Fruit fly (Drosophila melanogaster) whole organism, embryonic: Measurements from ENCODE around the gene Lsp2.

Experiments
- CG10274 ChIP-seq: fragments of 200-800 bp; sonication (Bioruptor generic); optimal IDR thresholded peaks from 3 replicates; lab custom pipeline; 2017; ENCODE audit warnings: missing biosample characterization, mild to moderate bottlenecking, missing genetic modification characterization
- CG14441 ChIP-seq: fragments of 200-800 bp; sonication (Bioruptor generic); IDR thresholded peaks from 2 replicates; pipeline ENCODE4 v1.3.6; 2022; ENCODE audit warnings: missing biosample characterization, missing genetic modification characterization
- CG17186 ChIP-seq: fragments of 200-800 bp; sonication (Bioruptor generic); optimal IDR thresholded peaks from 3 replicates; lab custom pipeline; 2017; ENCODE audit warnings: missing biosample characterization, missing genetic modification reagents, missing genetic modification characterization
- CG17328 ChIP-seq: fragments of 200-800 bp; sonication (Bioruptor generic); IDR thresholded peaks from 2 replicates; pipeline ENCODE4 v1.3.6; 2022; ENCODE audit warnings: missing biosample characterization, missing genetic modification characterization
- CG17385 ChIP-seq: fragments of 200-800 bp; sonication (Bioruptor generic); optimal IDR thresholded peaks from 3 replicates; lab custom pipeline; 2018; ENCODE audit warnings: missing biosample characterization, mild to moderate bottlenecking, missing genetic modification characterization
- CG18599 ChIP-seq: fragments of 200-800 bp; sonication (Bioruptor generic); optimal IDR thresholded peaks from 3 replicates; lab custom pipeline; 2017; ENCODE audit warnings: missing biosample characterization, missing genetic modification characterization, mild to moderate bottlenecking, moderate library complexity, missing genetic modification reagents
- CG18619 ChIP-seq: fragments of 200-800 bp; sonication (Bioruptor generic); optimal IDR thresholded peaks from 3 replicates; lab custom pipeline; 2017; ENCODE audit warnings: missing biosample characterization, mild to moderate bottlenecking, missing genetic modification characterization
- CG2120 ChIP-seq: fragments of 200-800 bp; sonication (Bioruptor generic); optimal IDR thresholded peaks from 3 replicates; lab custom pipeline; 2016; ENCODE audit warnings: missing biosample characterization, missing genetic modification characterization
- CG2129 ChIP-seq: fragments of 200-800 bp; sonication (Bioruptor generic); IDR thresholded peaks from 2 replicates; pipeline ENCODE4 v1.3.6; 2022; ENCODE audit warnings: missing biosample characterization, missing genetic modification characterization; ENCODE audit not compliant: partially characterized antibody
- CG2889 ChIP-seq: fragments of 200-800 bp; sonication (Bioruptor generic); IDR thresholded peaks from 3 replicates; pipeline ENCODE4 v1.3.6; 2022; ENCODE audit warnings: missing biosample characterization, missing genetic modification characterization
- CG31365 ChIP-seq: fragments of 200-800 bp; sonication (Bioruptor generic); optimal IDR thresholded peaks from 2 replicates; lab custom pipeline; 2018; ENCODE audit warnings: missing biosample characterization, mild to moderate bottlenecking, missing genetic modification characterization
- CG4282 ChIP-seq: fragments of 200-800 bp; sonication (Bioruptor generic); optimal IDR thresholded peaks from 2 replicates; lab custom pipeline; 2016; ENCODE audit warnings: missing biosample characterization, missing genetic modification characterization
- CG5953 ChIP-seq: fragments of 200-800 bp; sonication (Bioruptor generic); IDR thresholded peaks from 2 replicates; pipeline ENCODE4 v1.3.6; 2022; ENCODE audit warnings: missing biosample characterization, missing genetic modification characterization
- CG6654 ChIP-seq: fragments of 200-800 bp; sonication (Bioruptor generic); optimal IDR thresholded peaks from 2 replicates; lab custom pipeline; 2017; ENCODE audit warnings: missing biosample characterization, mild to moderate bottlenecking, missing genetic modification characterization
- CG7372 ChIP-seq: fragments of 200-800 bp; sonication (Bioruptor generic); IDR thresholded peaks from 2 replicates; pipeline ENCODE4 v1.3.6; 2022; ENCODE audit warnings: missing biosample characterization, missing genetic modification characterization
- CG9876 ChIP-seq: fragments of 200-800 bp; sonication (Bioruptor generic); optimal IDR thresholded peaks from 2 replicates; lab custom pipeline; 2016; ENCODE audit warnings: missing biosample characterization, missing genetic modification characterization
- CkIIα-i1 ChIP-seq: fragments of 200-800 bp; sonication (Bioruptor generic); IDR thresholded peaks from 2 replicates; pipeline ENCODE4 v1.3.6; 2022; ENCODE audit warnings: missing biosample characterization, missing genetic modification characterization
- Drgx ChIP-seq: fragments of 200-800 bp; sonication (Bioruptor generic); IDR thresholded peaks from 2 replicates; pipeline ENCODE4 v1.3.6; 2022; ENCODE audit warnings: missing biosample characterization, missing genetic modification characterization
- H15 ChIP-seq: fragments of 200-800 bp; sonication (Bioruptor generic); IDR thresholded peaks from 3 replicates; pipeline ENCODE4 v1.3.6; 2022; ENCODE audit warnings: missing biosample characterization, missing genetic modification characterization
- HLH4C ChIP-seq: fragments of 200-800 bp; sonication (Bioruptor generic); IDR thresholded peaks from 3 replicates; pipeline ENCODE4 v1.3.6; 2022; ENCODE audit warnings: missing biosample characterization, missing genetic modification characterization; ENCODE audit not compliant: partially characterized antibody
- Hmx ChIP-seq: fragments of 200-800 bp; sonication (Bioruptor generic); optimal IDR thresholded peaks from 2 replicates; lab custom pipeline; 2016; ENCODE audit warnings: missing biosample characterization, missing genetic modification characterization
- Hsf ChIP-seq: fragments of 200-800 bp; sonication (Bioruptor generic); optimal IDR thresholded peaks from 3 replicates; lab custom pipeline; 2016; ENCODE audit warnings: missing biosample characterization, missing genetic modification characterization
- MTF-1 ChIP-seq: fragments of 200-800 bp; sonication (Bioruptor generic); optimal IDR thresholded peaks from 2 replicates; lab custom pipeline; 2018; ENCODE audit warnings: missing biosample characterization, mild to moderate bottlenecking, missing genetic modification characterization, borderline replicate concordance
- Mad ChIP-seq: fragments of 200-800 bp; sonication (Bioruptor generic); optimal IDR thresholded peaks from 2 replicates; lab custom pipeline; 2016; ENCODE audit warnings: missing biosample characterization, missing genetic modification characterization
- Med ChIP-seq: fragments of 200-800 bp; sonication (Bioruptor generic); peaks from one replicate; lab custom pipeline; 2016; ENCODE audit warnings: missing biosample characterization, missing genetic modification characterization, mild to moderate bottlenecking, inconsistent platforms, moderate library complexity
- PHDP ChIP-seq: fragments of 200-800 bp; sonication (Bioruptor generic); optimal IDR thresholded peaks from 3 replicates; lab custom pipeline; 2018; ENCODE audit warnings: missing biosample characterization, mild to moderate bottlenecking, missing genetic modification characterization, moderate library complexity
- Ptx1 ChIP-seq: fragments of 200-800 bp; sonication (Bioruptor generic); IDR thresholded peaks from 2 replicates; pipeline ENCODE4 v1.3.6; 2022; ENCODE audit warnings: missing biosample characterization, missing genetic modification characterization
- Rx ChIP-seq: fragments of 200-800 bp; sonication (Bioruptor generic); IDR thresholded peaks from 2 replicates; pipeline ENCODE4 v1.3.6; 2022; ENCODE audit warnings: missing biosample characterization, missing genetic modification characterization
- Sox102F ChIP-seq: fragments of 200-800 bp; sonication (Bioruptor generic); optimal IDR thresholded peaks from 2 replicates; lab custom pipeline; 2018; ENCODE audit warnings: missing biosample characterization, mild to moderate bottlenecking, missing genetic modification characterization, moderate library complexity
- TFAM ChIP-seq: fragments of 200-800 bp; sonication (Bioruptor generic); optimal IDR thresholded peaks from 2 replicates; lab custom pipeline; 2017; ENCODE audit warnings: missing biosample characterization, missing genetic modification characterization, inconsistent platforms
- Xrp1 ChIP-seq: fragments of 200-800 bp; sonication (Bioruptor generic); IDR thresholded peaks from 2 replicates; pipeline ENCODE4 v1.3.6; 2022; ENCODE audit warnings: missing biosample characterization, missing genetic modification characterization
- ci ChIP-seq: fragments of 200-800 bp; sonication (Bioruptor generic); IDR thresholded peaks from 3 replicates; pipeline ENCODE4 v1.3.6; 2022; ENCODE audit warnings: missing biosample characterization, missing genetic modification characterization
- dysf ChIP-seq: fragments of 200-800 bp; sonication (Bioruptor generic); IDR thresholded peaks from 3 replicates; pipeline ENCODE4 v1.3.6; 2022; ENCODE audit warnings: missing biosample characterization, missing genetic modification characterization
- fd3F ChIP-seq: fragments of 200-800 bp; sonication (Bioruptor generic); optimal IDR thresholded peaks from 2 replicates; lab custom pipeline; 2018; ENCODE audit warnings: missing biosample characterization, mild to moderate bottlenecking, missing genetic modification characterization, moderate library complexity
- fu2 ChIP-seq: fragments of 200-800 bp; sonication (Bioruptor generic); optimal IDR thresholded peaks from 2 replicates; lab custom pipeline; 2016; ENCODE audit warnings: missing biosample characterization, missing genetic modification characterization
- gce ChIP-seq: fragments of 200-800 bp; sonication (Bioruptor generic); IDR thresholded peaks from 3 replicates; pipeline ENCODE4 v1.3.6; 2022; ENCODE audit warnings: missing biosample characterization, missing genetic modification characterization
- hbn ChIP-seq: fragments of 200-800 bp; sonication (Bioruptor generic); IDR thresholded peaks from 2 replicates; pipeline ENCODE4 v1.3.6; 2022; ENCODE audit warnings: missing biosample characterization, missing genetic modification characterization; ENCODE audit not compliant: partially characterized antibody
- lmd ChIP-seq: fragments of 200-800 bp; sonication (Bioruptor generic); IDR thresholded peaks from 2 replicates; pipeline ENCODE4 v1.3.6; 2022; ENCODE audit warnings: missing biosample characterization, missing genetic modification characterization
- peb ChIP-seq: fragments of 200-800 bp; sonication (Bioruptor generic); IDR thresholded peaks from 2 replicates; pipeline ENCODE4 v1.3.6; 2022; ENCODE audit warnings: missing biosample characterization, missing genetic modification characterization
- pho ChIP-seq: fragments of 200-800 bp; sonication (Bioruptor generic); optimal IDR thresholded peaks from 2 replicates; lab custom pipeline; 2016; ENCODE audit warnings: missing biosample characterization, missing genetic modification characterization
- pnt ChIP-seq: fragments of 200-800 bp; sonication (Bioruptor generic); optimal IDR thresholded peaks from 3 replicates; lab custom pipeline; 2016; ENCODE audit warnings: missing biosample characterization, missing genetic modification characterization
- ranshi ChIP-seq: fragments of 200-800 bp; sonication (Bioruptor generic); IDR thresholded peaks from 2 replicates; pipeline ENCODE4 v1.3.6; 2022; ENCODE audit warnings: missing biosample characterization, missing genetic modification characterization
- row ChIP-seq: fragments of 200-800 bp; sonication (Bioruptor generic); IDR thresholded peaks from 3 replicates; pipeline ENCODE4 v1.3.6; 2022; ENCODE audit warnings: missing biosample characterization, missing genetic modification characterization
- sens ChIP-seq: fragments of 200-800 bp; sonication (Bioruptor generic); peaks from one replicate; lab custom pipeline; 2016; ENCODE audit warnings: missing biosample characterization, missing genetic modification characterization
- ssp ChIP-seq: fragments of 200-800 bp; sonication (Bioruptor generic); IDR thresholded peaks from 2 replicates; pipeline ENCODE4 v1.3.6; 2022; ENCODE audit warnings: missing biosample characterization, missing genetic modification characterization
- stc ChIP-seq: fragments of 200-800 bp; sonication (Bioruptor generic); IDR thresholded peaks from 2 replicates; pipeline ENCODE4 v1.3.6; 2022; ENCODE audit warnings: missing biosample characterization, missing genetic modification characterization
- tgo ChIP-seq: fragments of 200-800 bp; sonication (Bioruptor generic); IDR thresholded peaks from 3 replicates; pipeline ENCODE4 v1.3.6; 2022; ENCODE audit warnings: missing biosample characterization, missing genetic modification characterization
- trh ChIP-seq: fragments of 200-800 bp; sonication (Bioruptor generic); optimal IDR thresholded peaks from 2 replicates; lab custom pipeline; 2016; ENCODE audit warnings: missing biosample characterization, missing genetic modification characterization
- wdn ChIP-seq: fragments of 200-800 bp; sonication (Bioruptor generic); IDR thresholded peaks from 2 replicates; pipeline ENCODE4 v1.3.6; 2022; ENCODE audit warnings: missing biosample characterization, missing genetic modification characterization
- z ChIP-seq: fragments of 200-800 bp; sonication (Bioruptor generic); IDR thresholded peaks from 3 replicates; pipeline ENCODE4 v1.3.6; 2022; ENCODE audit warnings: missing biosample characterization, missing genetic modification characterization
- zfh1 ChIP-seq: fragments of 200-800 bp; sonication (Bioruptor generic); IDR thresholded peaks from 3 replicates; pipeline ENCODE4 v1.3.6; 2022; ENCODE audit warnings: missing biosample characterization, missing genetic modification characterization

The Lsp2 gene

dm6 chr3L:12163082-12163481 lies 33.9 kb downstream of the Lsp2 start (continued):
- TF ChIP-seq ci (peak; percentile 46; the same call in 2 of the 3 replicates), CG2129 (GFP tag; lab: Robert Waterston, UW) (no peak), stc (no peak), H15 (GFP tag; lab: Robert Waterston, UW) (0 out of 3 replicates have a peak, but pooled peaks have one; percentile 25), sens (peak; percentile 68), TFAM (GFP tag; lab: Kevin White, UChicago) (no peak), ssp (peak; percentile 38), PHDP (tag; lab: Kevin White, UChicago) (no peak), tgo (GFP tag; lab: Robert Waterston, UW) (no peak), Ptx1 (GFP tag; lab: Robert Waterston, UW) (peak; percentile 36; the same call in 1 of the 2 replicates), CG18619 (GFP tag; lab: Kevin White, UChicago) (no peak), CG2889 (GFP tag; lab: Robert Waterston, UW) (no peak), Mad (no peak), Sox102F (GFP tag; lab: Kevin White, UChicago) (no peak), MTF-1 (GFP tag; lab: Kevin White, UChicago) (no peak), CG14441 (GFP tag; lab: Robert Waterston, UW) (0 out of 2 replicates have a peak, but pooled peaks have one; percentile 4), fu2 (GFP tag; lab: Kevin White, UChicago) (no peak), Med (GFP tag; lab: Kevin White, UChicago) (peak; percentile 49), CG9876 (no peak), Drgx (GFP tag; lab: Robert Waterston, UW) (peak; percentile 18), CG10274 (GFP tag; lab: Kevin White, UChicago) (no peak)

DNA sequence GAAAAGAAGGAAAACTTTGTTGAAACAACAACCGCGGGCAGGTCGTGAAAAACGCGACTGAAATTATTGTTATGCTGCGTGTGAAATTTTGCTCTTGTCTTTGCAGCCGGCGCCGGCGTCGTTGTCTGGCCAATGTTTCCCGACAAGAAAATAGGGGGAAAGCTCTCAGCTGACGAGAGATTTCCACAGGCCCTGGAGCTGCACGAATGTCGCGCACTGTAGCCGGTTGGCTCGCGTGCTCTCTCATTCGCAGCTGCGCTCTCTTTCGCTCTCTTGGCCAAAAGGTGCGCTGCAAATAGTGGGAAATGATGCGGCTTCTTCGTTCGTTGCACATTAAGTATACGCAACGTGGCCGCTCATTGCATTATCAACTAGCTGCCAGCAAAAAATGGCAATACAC lies 34.5 kb downstream of the Lsp2 start, which contains the start of gene CG9760:
Gene CG9760, minus strand, starts transcription at position 43 of the 400 bp plus-strand sequence.
- TF ChIP-seq CG7372 (GFP tag; lab: Robert Waterston, UW) (peak; percentile 66; the same call in 1 of the 2 replicates), row (GFP tag; lab: Robert Waterston, UW) (peak; percentile 36; the same call in 1 of the 3 replicates), HLH4C (no peak), Rx (0 out of 2 replicates have a peak, but pooled peaks have one; percentile 22), CG31365 (tag; lab: Kevin White, UChicago) (no peak), CG2129 (GFP tag; lab: Robert Waterston, UW) (no peak), ssp (0 out of 2 replicates have a peak, but pooled peaks have one; percentile 11), CG17385 (GFP tag; lab: Kevin White, UChicago) (peak; percentile 5), CG17328 (GFP tag; lab: Robert Waterston, UW) (peak; percentile 55), lmd (GFP tag; lab: Robert Waterston, UW) (peak; percentile 39), Hmx (GFP tag; lab: Kevin White, UChicago) (no peak), pnt (GFP tag; lab: Kevin White, UChicago) (peak; percentile 2), pho (no peak), gce (0 out of 3 replicates have a peak, but pooled peaks have one; percentile 12), CG4282 (no peak), hbn (GFP tag; lab: Robert Waterston, UW) (no peak), fd3F (GFP tag; lab: Kevin White, UChicago) (no peak), ranshi (0 out of 2 replicates have a peak, but pooled peaks have one; percentile 7), CkIIα-i1 (GFP tag; lab: Robert Waterston, UW) (no peak), Hsf (peak; percentile 1), CG18599 (no peak), z (no peak), CG6654 (GFP tag; lab: Kevin White, UChicago) (no peak), CG5953 (GFP tag; lab: Robert Waterston, UW) (peak; percentile 44; the same call in 1 of the 2 replicates), CG17186 (no peak), Xrp1 (GFP tag; lab: Robert Waterston, UW) (peak; percentile 22; the same call in 1 of the 2 replicates), peb (peak; percentile 6; the same call in 1 of the 2 replicates), trh (no peak), wdn (GFP tag; lab: Robert Waterston, UW) (no peak), zfh1 (GFP tag; lab: Robert Waterston, UW) (0 out of 3 replicates have a peak, but pooled peaks have one; percentile 37), dysf (peak; percentile 56; the same call in 2 of the 3 replicates), CG2120 (no peak)
